Fruit fly (Drosophila melanogaster) whole organism, embryonic: ENCODE measurements around the gene p-cup.

Experiments
- Abd-B ChIP-seq: fragments of 200-800 bp; sonication (Bioruptor generic); optimal IDR thresholded peaks from 2 replicates; lab custom pipeline; 2018; ENCODE audit warnings: missing biosample characterization, mild to moderate bottlenecking, missing genetic modification characterization, moderate library complexity
- Asciz ChIP-seq: fragments of 200-800 bp; sonication (Bioruptor generic); optimal IDR thresholded peaks from 2 replicates; lab custom pipeline; 2017; ENCODE audit warnings: missing biosample characterization, mild to moderate bottlenecking, missing genetic modification characterization, missing genetic modification reagents
- Blimp-1 ChIP-seq: fragments of 200-800 bp; sonication (Bioruptor generic); optimal IDR thresholded peaks from 3 replicates; lab custom pipeline; 2018; ENCODE audit warnings: missing biosample characterization, missing genetic modification characterization, mild to moderate bottlenecking, moderate library complexity, missing genetic modification reagents
- CG10366 ChIP-seq: fragments of 200-800 bp; sonication (Bioruptor generic); IDR thresholded peaks from 2 replicates; pipeline ENCODE4 v1.3.6; 2022; ENCODE audit warnings: missing biosample characterization, missing genetic modification characterization
- CG11696 ChIP-seq: fragments of 200-800 bp; sonication (Bioruptor generic); IDR thresholded peaks from 2 replicates; pipeline ENCODE4 v1.3.6; 2022; ENCODE audit warnings: missing biosample characterization, missing genetic modification characterization
- CG13424 ChIP-seq: fragments of 200-800 bp; sonication (Bioruptor generic); optimal IDR thresholded peaks from 2 replicates; lab custom pipeline; 2019; ENCODE audit warnings: missing biosample characterization, mild to moderate bottlenecking, missing genetic modification characterization, moderate library complexity
- CG13624 ChIP-seq: fragments of 200-800 bp; sonication (Bioruptor generic); optimal IDR thresholded peaks from 2 replicates; lab custom pipeline; 2016; ENCODE audit warnings: missing biosample characterization, missing genetic modification characterization
- CG14710 ChIP-seq: fragments of 200-800 bp; sonication (Bioruptor generic); optimal IDR thresholded peaks from 3 replicates; lab custom pipeline; 2019; ENCODE audit warnings: missing biosample characterization, mild to moderate bottlenecking, missing genetic modification characterization, moderate library complexity
- CG15269 ChIP-seq: fragments of 200-800 bp; sonication (Bioruptor generic); optimal IDR thresholded peaks from 2 replicates; lab custom pipeline; 2018; ENCODE audit warnings: missing biosample characterization, mild to moderate bottlenecking, missing genetic modification characterization, moderate library complexity
- CG15479 ChIP-seq: fragments of 200-800 bp; sonication (Bioruptor generic); optimal IDR thresholded peaks from 3 replicates; lab custom pipeline; 2019; ENCODE audit warnings: missing biosample characterization, mild to moderate bottlenecking, missing genetic modification characterization, moderate library complexity
- CG18476 ChIP-seq: fragments of 200-800 bp; sonication (Bioruptor generic); optimal IDR thresholded peaks from 2 replicates; lab custom pipeline; 2016; ENCODE audit warnings: missing biosample characterization, mild to moderate bottlenecking, missing genetic modification characterization
- CG18764 ChIP-seq: fragments of 200-800 bp; sonication (Bioruptor generic); optimal IDR thresholded peaks from 3 replicates; lab custom pipeline; 2016; ENCODE audit warnings: missing biosample characterization, missing genetic modification characterization
- CG32772 ChIP-seq: fragments of 200-800 bp; sonication (Bioruptor generic); IDR thresholded peaks from 2 replicates; pipeline ENCODE4 v1.3.6; 2022; ENCODE audit warnings: missing biosample characterization, missing genetic modification characterization
- CG3281 ChIP-seq: fragments of 200-800 bp; sonication (Bioruptor generic); optimal IDR thresholded peaks from 3 replicates; lab custom pipeline; 2017; ENCODE audit warnings: missing biosample characterization, mild to moderate bottlenecking, missing genetic modification characterization
- CG34422 ChIP-seq: fragments of 200-800 bp; sonication (Bioruptor generic); IDR thresholded peaks from 3 replicates; pipeline ENCODE4 v1.3.6; 2022; ENCODE audit warnings: missing biosample characterization, missing genetic modification characterization
- CG3995 ChIP-seq: fragments of 200-800 bp; sonication (Bioruptor generic); optimal IDR thresholded peaks from 3 replicates; lab custom pipeline; 2016; ENCODE audit warnings: missing biosample characterization, missing genetic modification characterization
- CG4360 ChIP-seq: fragments of 200-800 bp; sonication (Bioruptor generic); IDR thresholded peaks from 2 replicates; pipeline ENCODE4 v1.3.6; 2022; ENCODE audit warnings: missing biosample characterization, missing genetic modification characterization
- CG7786 ChIP-seq: fragments of 200-800 bp; sonication (Bioruptor generic); optimal IDR thresholded peaks from 2 replicates; lab custom pipeline; 2016; ENCODE audit warnings: missing biosample characterization, missing genetic modification characterization
- CG8765 ChIP-seq: fragments of 200-800 bp; sonication (Bioruptor generic); IDR thresholded peaks from 2 replicates; pipeline ENCODE4 v1.3.6; 2022; ENCODE audit warnings: missing biosample characterization, missing genetic modification characterization
- CG8944 ChIP-seq: fragments of 200-800 bp; sonication (Bioruptor generic); optimal IDR thresholded peaks from 3 replicates; lab custom pipeline; 2016; ENCODE audit warnings: missing biosample characterization, missing genetic modification characterization
- Dfd ChIP-seq, 2 experiments: fragments of >200 bp; optimal IDR thresholded peaks; 2 replicates each; lab custom pipeline; 2017; ENCODE audit warnings: missing biosample characterization in 2 of 2, missing genetic modification characterization in 2 of 2
- H2.0 ChIP-seq: fragments of 200-800 bp; sonication (Bioruptor generic); IDR thresholded peaks from 2 replicates; pipeline ENCODE4 v1.3.6; 2022; ENCODE audit warnings: missing biosample characterization, missing genetic modification characterization
- HLH3B ChIP-seq: fragments of 200-800 bp; sonication (Bioruptor generic); IDR thresholded peaks from 2 replicates; pipeline ENCODE4 v1.3.6; 2022; ENCODE audit warnings: missing biosample characterization, missing genetic modification characterization
- HLH54F ChIP-seq: fragments of 200-800 bp; sonication (Bioruptor generic); optimal IDR thresholded peaks from 3 replicates; lab custom pipeline; 2016; ENCODE audit warnings: missing biosample characterization, missing genetic modification characterization
- HmgZ ChIP-seq: fragments of 200-800 bp; sonication (Bioruptor generic); optimal IDR thresholded peaks from 2 replicates; lab custom pipeline; 2018; ENCODE audit warnings: missing biosample characterization, mild to moderate bottlenecking, missing genetic modification characterization
- Lpt ChIP-seq: fragments of >200 bp; optimal IDR thresholded peaks from 2 replicates; lab custom pipeline; 2018; ENCODE audit warnings: missing biosample characterization, missing genetic modification characterization
- Myb ChIP-seq: fragments of 200-800 bp; sonication (Bioruptor generic); optimal IDR thresholded peaks from 2 replicates; lab custom pipeline; 2016; ENCODE audit warnings: missing biosample characterization, missing genetic modification characterization
- NfI ChIP-seq: fragments of 200-800 bp; sonication (Bioruptor generic); optimal IDR thresholded peaks from 3 replicates; lab custom pipeline; 2018; ENCODE audit warnings: missing biosample characterization, mild to moderate bottlenecking, missing genetic modification characterization, moderate library complexity
- Sin3A ChIP-seq: fragments of >200 bp; optimal IDR thresholded peaks from 2 replicates; lab custom pipeline; 2018
- Ssrp ChIP-seq: fragments of 200-800 bp; sonication (Bioruptor generic); optimal IDR thresholded peaks from 2 replicates; lab custom pipeline; 2018; ENCODE audit warnings: missing biosample characterization, mild to moderate bottlenecking, missing genetic modification characterization, moderate library complexity
- Trl ChIP-seq, 3 experiments: fragments of >200 bp in 2 of 3; fragments of 200-800 bp in 1 of 3; sonication (Bioruptor generic) in 1 of 3; optimal IDR thresholded peaks; 2 replicates in 1 of 3; 3 replicates in 2 of 3; lab custom pipeline; 2016 to 2017; ENCODE audit warnings: missing biosample characterization in 1 of 3, missing genetic modification characterization in 1 of 3
- cas ChIP-seq: fragments of 200-800 bp; sonication (Bioruptor generic); IDR thresholded peaks from 2 replicates; pipeline ENCODE4 v1.3.6; 2022; ENCODE audit warnings: missing biosample characterization, missing genetic modification characterization
- chn ChIP-seq: fragments of 200-800 bp; sonication (Bioruptor generic); optimal IDR thresholded peaks from 2 replicates; lab custom pipeline; 2016; ENCODE audit warnings: missing biosample characterization, missing genetic modification characterization
- croc ChIP-seq: fragments of 200-800 bp; sonication (Bioruptor generic); conservative IDR thresholded peaks from 3 replicates; pipeline ENCODE4 v1.3.6; 2022; ENCODE audit warnings: missing biosample characterization, missing genetic modification characterization
- crol ChIP-seq: fragments of 200-800 bp; sonication (Bioruptor generic); IDR thresholded peaks from 2 replicates; pipeline ENCODE4 v1.3.6; 2022; ENCODE audit warnings: missing biosample characterization, missing genetic modification characterization
- emc ChIP-seq: fragments of 200-800 bp; sonication (Bioruptor generic); optimal IDR thresholded peaks from 2 replicates; lab custom pipeline; 2016; ENCODE audit warnings: missing biosample characterization, missing genetic modification characterization
- fd3F ChIP-seq: fragments of 200-800 bp; sonication (Bioruptor generic); optimal IDR thresholded peaks from 2 replicates; lab custom pipeline; 2018; ENCODE audit warnings: missing biosample characterization, mild to moderate bottlenecking, missing genetic modification characterization, moderate library complexity
- gcm ChIP-seq: fragments of 200-800 bp; sonication (Bioruptor generic); optimal IDR thresholded peaks from 2 replicates; lab custom pipeline; 2019; ENCODE audit warnings: missing biosample characterization, mild to moderate bottlenecking, missing genetic modification characterization, moderate library complexity
- gfzf ChIP-seq: fragments of 200-800 bp; sonication (Bioruptor generic); optimal IDR thresholded peaks from 2 replicates; lab custom pipeline; 2016; ENCODE audit warnings: missing biosample characterization, mild to moderate bottlenecking, missing genetic modification characterization, moderate library complexity
- knrl ChIP-seq: fragments of 200-800 bp; sonication (Bioruptor generic); IDR thresholded peaks from 3 replicates; pipeline ENCODE4 v1.3.6; 2022; ENCODE audit warnings: missing biosample characterization, missing genetic modification characterization; ENCODE audit not compliant: partially characterized antibody
- nerfin-1 ChIP-seq: fragments of 200-800 bp; sonication (Bioruptor generic); optimal IDR thresholded peaks from 3 replicates; lab custom pipeline; 2019; ENCODE audit warnings: missing biosample characterization, mild to moderate bottlenecking, missing genetic modification characterization, moderate library complexity
- nerfin-2 ChIP-seq: fragments of 200-800 bp; sonication (Bioruptor generic); IDR thresholded peaks from 2 replicates; pipeline ENCODE4 v1.3.6; 2022; ENCODE audit warnings: missing biosample characterization, missing genetic modification characterization; ENCODE audit not compliant: partially characterized antibody
- nom ChIP-seq: fragments of 200-800 bp; sonication (Bioruptor generic); optimal IDR thresholded peaks from 2 replicates; lab custom pipeline; 2017; ENCODE audit warnings: missing biosample characterization, missing genetic modification characterization, mild to moderate bottlenecking, moderate library complexity, missing genetic modification reagents
- pfk ChIP-seq: fragments of 200-800 bp; sonication (Bioruptor generic); optimal IDR thresholded peaks from 2 replicates; lab custom pipeline; 2018; ENCODE audit warnings: missing biosample characterization, mild to moderate bottlenecking, missing genetic modification characterization, moderate library complexity
- phol ChIP-seq: fragments of 200-800 bp; sonication (Bioruptor generic); optimal IDR thresholded peaks from 3 replicates; lab custom pipeline; 2018; ENCODE audit warnings: missing biosample characterization, mild to moderate bottlenecking, missing genetic modification characterization, moderate library complexity
- so ChIP-seq: fragments of 200-800 bp; sonication (Bioruptor generic); IDR thresholded peaks from 3 replicates; pipeline ENCODE4 v1.3.6; 2022; ENCODE audit warnings: missing biosample characterization, missing genetic modification characterization
- vvl ChIP-seq: fragments of 200-800 bp; sonication (Bioruptor generic); IDR thresholded peaks from 2 replicates; pipeline ENCODE4 v1.3.6; 2022; ENCODE audit warnings: missing biosample characterization, missing genetic modification characterization
- z ChIP-seq: fragments of 200-800 bp; sonication (Bioruptor generic); IDR thresholded peaks from 3 replicates; pipeline ENCODE4 v1.3.6; 2022; ENCODE audit warnings: missing biosample characterization, missing genetic modification characterization

Gene p-cup

DNA sequence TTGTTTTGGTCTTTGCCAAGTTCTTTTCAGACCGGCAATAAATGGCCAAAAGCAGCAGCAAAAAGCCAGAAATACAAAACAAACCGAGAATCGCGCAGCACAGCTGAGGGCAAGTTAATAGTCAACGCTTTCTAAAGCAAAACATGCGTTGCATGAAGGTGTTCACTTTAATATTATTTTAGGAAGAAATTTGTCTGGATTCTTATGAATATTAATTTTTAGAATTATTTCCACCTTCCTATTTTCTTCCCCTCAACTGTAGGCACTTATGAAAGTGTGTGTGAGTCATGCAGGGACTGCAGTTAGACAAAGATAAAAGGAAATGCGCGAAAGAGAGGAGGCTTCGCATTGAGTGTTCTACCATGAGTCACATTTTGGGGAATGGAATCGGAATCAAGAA, 42.6 kb upstream of the p-cup start (continued):
- TF ChIP-seq phol (tag; lab: Kevin White, UChicago): peak; percentile 46
- no peak for TF ChIP-seq cas
- no peak for TF ChIP-seq knrl (GFP tag; lab: Robert Waterston, UW)
- TF ChIP-seq Lpt (GFP tag; lab: Kevin White, UChicago): no peak
- TF ChIP-seq nerfin-1: no peak
- peak; percentile 51; the same call in 1 of the 3 replicates for TF ChIP-seq CG34422 (GFP tag; lab: Robert Waterston, UW)
- TF ChIP-seq CG15269 (tag; lab: Kevin White, UChicago): peak; percentile 43
- no peak for TF ChIP-seq Sin3A
- TF ChIP-seq CG3995: no peak
- peak; percentile 54; the same call in 1 of the 3 replicates for TF ChIP-seq so
- TF ChIP-seq CG7786 (GFP tag; lab: Kevin White, UChicago): peak; percentile 27
- TF ChIP-seq CG13424 (tag; lab: Kevin White, UChicago): peak; percentile 32
- TF ChIP-seq CG10366 (GFP tag; lab: Robert Waterston, UW): peak; percentile 53
- peak; percentile 45; the same call in 1 of the 3 replicates for TF ChIP-seq croc (GFP tag; lab: Robert Waterston, UW)
- TF ChIP-seq vvl (GFP tag; lab: Robert Waterston, UW): peak; percentile 77
- TF ChIP-seq CG18476 (GFP tag; lab: Kevin White, UChicago): peak; percentile 24
- TF ChIP-seq Abd-B (GFP tag; lab: Kevin White, UChicago): peak; percentile 31
- peak; percentile 56; the same call in 1 of the 2 replicates for TF ChIP-seq CG32772 (GFP tag; lab: Robert Waterston, UW)
- TF ChIP-seq gcm (GFP tag; lab: Kevin White, UChicago): no peak
- peak; percentile 25 for TF ChIP-seq CG8944 (GFP tag; lab: Kevin White, UChicago)
- peak; percentile 45 for TF ChIP-seq Blimp-1 (GFP tag; lab: Kevin White, UChicago)
- peak; percentile 21 for TF ChIP-seq CG18764 (GFP tag; lab: Kevin White, UChicago)
- TF ChIP-seq emc (GFP tag; lab: Kevin White, UChicago): no peak
- TF ChIP-seq chn: peak; percentile 43
- TF ChIP-seq NfI (GFP tag; lab: Kevin White, UChicago): peak; percentile 53
- TF ChIP-seq crol: 0 out of 2 replicates have a peak, but pooled peaks have one; percentile 14
- peak; percentile 23 for TF ChIP-seq CG3281 (GFP tag; lab: Kevin White, UChicago)
- TF ChIP-seq Trl (optimal IDR thresholded peaks at IDR 0.05; lab: Kevin White, UChicago): no peak
- no peak for TF ChIP-seq Trl (GFP tag; optimal IDR thresholded peaks at IDR 0.05; lab: Kevin White, UChicago)
- TF ChIP-seq Asciz (GFP tag; lab: Kevin White, UChicago): peak; percentile 39
- TF ChIP-seq CG14710: peak; percentile 39
- peak; percentile 10 for TF ChIP-seq HLH54F
- no peak for TF ChIP-seq Dfd (GFP tag; optimal IDR thresholded peaks at IDR 0.05; lab: Kevin White, UChicago)
- TF ChIP-seq CG8765 (GFP tag; lab: Robert Waterston, UW): peak; percentile 62; the same call in 1 of the 2 replicates
- TF ChIP-seq nerfin-2: no peak
- TF ChIP-seq HmgZ: no peak
- TF ChIP-seq HLH3B (GFP tag; lab: Robert Waterston, UW): peak; percentile 76
- no peak for TF ChIP-seq pfk
- no peak for TF ChIP-seq fd3F
- peak; percentile 72 for TF ChIP-seq H2.0 (GFP tag; lab: Robert Waterston, UW)
- TF ChIP-seq nom (GFP tag; lab: Kevin White, UChicago): peak; percentile 11
- no peak for TF ChIP-seq CG15479 (GFP tag; lab: Kevin White, UChicago)
- peak; percentile 3 for TF ChIP-seq Myb (GFP tag; lab: Kevin White, UChicago)
- no peak for TF ChIP-seq gfzf (GFP tag; lab: Kevin White, UChicago)
- peak; percentile 35; the same call in 1 of the 3 replicates for TF ChIP-seq z
- peak; percentile 20 for TF ChIP-seq CG13624 (GFP tag; lab: Kevin White, UChicago)
- peak; percentile 48; the same call in 1 of the 2 replicates for TF ChIP-seq CG4360
- TF ChIP-seq CG11696 (GFP tag; lab: Robert Waterston, UW): peak; percentile 92
- peak; percentile 58 for TF ChIP-seq Ssrp (tag; lab: Kevin White, UChicago)
